Fruit fly (Drosophila melanogaster) whole organism, embryonic: ENCODE results near the gene sinu.

Source experiments
- Atf6 ChIP-seq: fragments of 200-800 bp; sonication (Bioruptor generic); IDR thresholded peaks from 2 replicates; pipeline ENCODE4 v1.3.6; 2022; ENCODE audit warnings: missing biosample characterization, missing genetic modification characterization
- B-H2 ChIP-seq: fragments of 200-800 bp; sonication (Bioruptor generic); optimal IDR thresholded peaks from 2 replicates; lab custom pipeline; 2018; ENCODE audit warnings: missing biosample characterization, mild to moderate bottlenecking, missing genetic modification characterization
- CG1024 ChIP-seq: fragments of 200-800 bp; sonication (Bioruptor generic); IDR thresholded peaks from 2 replicates; pipeline ENCODE4 v1.3.6; 2022; ENCODE audit warnings: missing biosample characterization, missing genetic modification characterization
- CG10543 ChIP-seq: fragments of 200-800 bp; sonication (Bioruptor generic); optimal IDR thresholded peaks from 3 replicates; lab custom pipeline; 2017; ENCODE audit warnings: missing biosample characterization, mild to moderate bottlenecking, missing genetic modification characterization, moderate library complexity
- CG12942 ChIP-seq: fragments of 200-800 bp; sonication (Bioruptor generic); optimal IDR thresholded peaks from 3 replicates; lab custom pipeline; 2016; ENCODE audit warnings: missing biosample characterization, missing genetic modification characterization
- CG13894 ChIP-seq: fragments of 200-800 bp; sonication (Bioruptor generic); optimal IDR thresholded peaks from 3 replicates; lab custom pipeline; 2018; ENCODE audit warnings: missing biosample characterization, mild to moderate bottlenecking, missing genetic modification characterization, moderate library complexity
- CG18011 ChIP-seq: fragments of 200-800 bp; sonication (Bioruptor generic); optimal IDR thresholded peaks from 2 replicates; lab custom pipeline; 2017; ENCODE audit warnings: missing biosample characterization, missing genetic modification characterization, mild to moderate bottlenecking, moderate library complexity, missing genotype
- CG18262 ChIP-seq: fragments of 200-800 bp; optimal IDR thresholded peaks from 3 replicates; lab custom pipeline; 2019; ENCODE audit warnings: missing biosample characterization, mild to moderate bottlenecking, missing genetic modification characterization, moderate library complexity
- CG2116 ChIP-seq: fragments of 200-800 bp; sonication (Bioruptor generic); optimal IDR thresholded peaks from 3 replicates; lab custom pipeline; 2018; ENCODE audit warnings: missing biosample characterization, mild to moderate bottlenecking, missing genetic modification characterization
- CG2202 ChIP-seq: fragments of 200-800 bp; sonication (Bioruptor generic); optimal IDR thresholded peaks from 2 replicates; lab custom pipeline; 2018; ENCODE audit warnings: missing biosample characterization, mild to moderate bottlenecking, missing genetic modification characterization
- CG30020 ChIP-seq: fragments of 200-800 bp; optimal IDR thresholded peaks from 2 replicates; lab custom pipeline; 2019; ENCODE audit warnings: missing biosample characterization, mild to moderate bottlenecking, missing genetic modification characterization, moderate library complexity
- CG31224 ChIP-seq: fragments of 200-800 bp; sonication (Bioruptor generic); IDR thresholded peaks from 2 replicates; pipeline ENCODE4 v1.3.6; 2022; ENCODE audit warnings: missing biosample characterization, missing genetic modification characterization
- CG4424 ChIP-seq: fragments of 200-800 bp; sonication (Bioruptor generic); optimal IDR thresholded peaks from 3 replicates; lab custom pipeline; 2016; ENCODE audit warnings: missing biosample characterization, missing genetic modification characterization
- CG4820 ChIP-seq: fragments of 200-800 bp; sonication (Bioruptor generic); optimal IDR thresholded peaks from 3 replicates; lab custom pipeline; 2016; ENCODE audit warnings: missing biosample characterization, missing genetic modification characterization
- CG5245 ChIP-seq: fragments of 200-800 bp; sonication (Bioruptor generic); optimal IDR thresholded peaks from 3 replicates; lab custom pipeline; 2016; ENCODE audit warnings: missing biosample characterization, missing genetic modification characterization
- CG6175 ChIP-seq: fragments of 200-800 bp; sonication (Bioruptor generic); IDR thresholded peaks from 3 replicates; pipeline ENCODE4 v1.3.6; 2022; ENCODE audit warnings: missing biosample characterization, missing genetic modification characterization
- CG7987 ChIP-seq: fragments of 200-800 bp; sonication (Bioruptor generic); optimal IDR thresholded peaks from 2 replicates; lab custom pipeline; 2018; ENCODE audit warnings: missing biosample characterization, mild to moderate bottlenecking, missing genetic modification characterization, moderate library complexity
- CG9609 ChIP-seq: fragments of 200-800 bp; sonication (Bioruptor generic); optimal IDR thresholded peaks from 3 replicates; lab custom pipeline; 2016; ENCODE audit warnings: missing biosample characterization, missing genetic modification characterization
- D19A ChIP-seq: fragments of 200-800 bp; optimal IDR thresholded peaks from 3 replicates; lab custom pipeline; 2019; ENCODE audit warnings: missing biosample characterization, mild to moderate bottlenecking, missing genetic modification characterization, moderate library complexity
- Deaf1 ChIP-seq: fragments of 200-800 bp; optimal IDR thresholded peaks from 3 replicates; lab custom pipeline; 2019; ENCODE audit warnings: missing biosample characterization, mild to moderate bottlenecking, missing genetic modification characterization, moderate library complexity
- HLH4C ChIP-seq: fragments of 200-800 bp; sonication (Bioruptor generic); IDR thresholded peaks from 3 replicates; pipeline ENCODE4 v1.3.6; 2022; ENCODE audit warnings: missing biosample characterization, missing genetic modification characterization; ENCODE audit not compliant: partially characterized antibody
- HmgD ChIP-seq: fragments of 200-800 bp; sonication (Bioruptor generic); optimal IDR thresholded peaks from 3 replicates; lab custom pipeline; 2016; ENCODE audit warnings: missing biosample characterization, missing genetic modification characterization
- HmgZ ChIP-seq: fragments of 200-800 bp; sonication (Bioruptor generic); optimal IDR thresholded peaks from 2 replicates; lab custom pipeline; 2018; ENCODE audit warnings: missing biosample characterization, mild to moderate bottlenecking, missing genetic modification characterization
- Hr39 ChIP-seq: fragments of >200 bp; optimal IDR thresholded peaks from 2 replicates; lab custom pipeline; 2017
- Hr51 ChIP-seq, 2 experiments: fragments of 200-800 bp; sonication (Bioruptor generic); optimal IDR thresholded peaks; 2 replicates in 1 of 2; 3 replicates in 1 of 2; lab custom pipeline; 2016 to 2018; ENCODE audit warnings: missing biosample characterization in 2 of 2, missing genetic modification characterization in 2 of 2, mild to moderate bottlenecking in 1 of 2, moderate library complexity in 1 of 2
- NC2α ChIP-seq: fragments of 200-800 bp; sonication (Bioruptor generic); optimal IDR thresholded peaks from 2 replicates; lab custom pipeline; 2016; ENCODE audit warnings: missing biosample characterization, missing genetic modification characterization
- Oaz ChIP-seq: fragments of 200-800 bp; sonication (Bioruptor generic); IDR thresholded peaks from 2 replicates; pipeline ENCODE4 v1.3.6; 2022; ENCODE audit warnings: missing biosample characterization, missing genetic modification characterization
- Oli ChIP-seq: fragments of 200-800 bp; sonication (Bioruptor generic); optimal IDR thresholded peaks from 2 replicates; lab custom pipeline; 2018; ENCODE audit warnings: missing biosample characterization, mild to moderate bottlenecking, missing genetic modification characterization, moderate library complexity
- Ravus ChIP-seq: fragments of 200-800 bp; sonication (Bioruptor generic); IDR thresholded peaks from 2 replicates; pipeline ENCODE4 v1.3.6; 2022; ENCODE audit warnings: missing biosample characterization, missing genetic modification characterization
- Six4 ChIP-seq: fragments of 200-800 bp; sonication (Bioruptor generic); optimal IDR thresholded peaks from 2 replicates; lab custom pipeline; 2016; ENCODE audit warnings: missing biosample characterization, missing genetic modification characterization
- Sox100B ChIP-seq: fragments of 200-800 bp; sonication (Bioruptor generic); optimal IDR thresholded peaks from 3 replicates; lab custom pipeline; 2018; ENCODE audit warnings: missing biosample characterization, mild to moderate bottlenecking, missing genetic modification characterization
- Spps ChIP-seq: fragments of 200-800 bp; sonication (Bioruptor generic); optimal IDR thresholded peaks from 2 replicates; lab custom pipeline; 2018; ENCODE audit warnings: missing biosample characterization, mild to moderate bottlenecking, missing genetic modification characterization
- Usf ChIP-seq: fragments of 200-800 bp; sonication (Bioruptor generic); optimal IDR thresholded peaks from 2 replicates; lab custom pipeline; 2017; ENCODE audit warnings: missing genotype, missing biosample characterization, missing genetic modification characterization
- YL-1 ChIP-seq: fragments of 200-800 bp; sonication (Bioruptor generic); optimal IDR thresholded peaks from 3 replicates; lab custom pipeline; 2017; ENCODE audit warnings: missing biosample characterization, mild to moderate bottlenecking, missing genetic modification characterization
- bigmax ChIP-seq: fragments of 200-800 bp; sonication (Bioruptor generic); optimal IDR thresholded peaks from 2 replicates; lab custom pipeline; 2018; ENCODE audit warnings: missing biosample characterization, mild to moderate bottlenecking, missing genetic modification characterization
- br ChIP-seq: fragments of >200 bp; optimal IDR thresholded peaks from 2 replicates; lab custom pipeline; 2017
- chinmo ChIP-seq: fragments of 200-800 bp; sonication (Bioruptor generic); IDR thresholded peaks from 4 replicates; pipeline ENCODE4 v1.3.6; 2022; ENCODE audit warnings: missing biosample characterization, missing genetic modification characterization; ENCODE audit not compliant: partially characterized antibody
- danr ChIP-seq: fragments of 200-800 bp; sonication (Bioruptor generic); IDR thresholded peaks from 2 replicates; pipeline ENCODE4 v1.3.6; 2022; ENCODE audit warnings: missing biosample characterization, missing genetic modification characterization
- dpn ChIP-seq, 2 experiments: fragments of 200-800 bp; sonication (Bioruptor generic); optimal IDR thresholded peaks; 3 replicates each; lab custom pipeline; 2016; ENCODE audit warnings: missing biosample characterization in 2 of 2, missing genetic modification characterization in 2 of 2
- eve ChIP-seq, 2 experiments: fragments of >200 bp; optimal IDR thresholded peaks; 2 replicates each; lab custom pipeline; 2017; ENCODE audit warnings: missing biosample characterization in 2 of 2, missing genetic modification characterization in 2 of 2
- ewg ChIP-seq: fragments of 200-800 bp; sonication (Bioruptor generic); optimal IDR thresholded peaks from 3 replicates; lab custom pipeline; 2017; ENCODE audit warnings: mild to moderate bottlenecking, missing biosample characterization, missing genetic modification reagents, missing genetic modification characterization
- fd102C ChIP-seq: fragments of 200-800 bp; sonication (Bioruptor generic); optimal IDR thresholded peaks from 2 replicates; lab custom pipeline; 2018; ENCODE audit warnings: missing biosample characterization, mild to moderate bottlenecking, missing genetic modification characterization, moderate library complexity
- gcm ChIP-seq: fragments of 200-800 bp; sonication (Bioruptor generic); optimal IDR thresholded peaks from 2 replicates; lab custom pipeline; 2019; ENCODE audit warnings: missing biosample characterization, mild to moderate bottlenecking, missing genetic modification characterization, moderate library complexity
- gem ChIP-seq: fragments of 200-800 bp; sonication (Bioruptor generic); optimal IDR thresholded peaks from 2 replicates; lab custom pipeline; 2019; ENCODE audit warnings: missing biosample characterization, mild to moderate bottlenecking, missing genetic modification characterization, moderate library complexity
- her ChIP-seq: fragments of 200-800 bp; sonication (Bioruptor generic); optimal IDR thresholded peaks from 2 replicates; lab custom pipeline; 2016; ENCODE audit warnings: missing biosample characterization, missing genetic modification characterization
- ind ChIP-seq: fragments of 200-800 bp; sonication (Bioruptor generic); optimal IDR thresholded peaks from 3 replicates; lab custom pipeline; 2016; ENCODE audit warnings: missing biosample characterization, missing genetic modification characterization
- inv ChIP-seq: fragments of 200-800 bp; sonication (Bioruptor generic); IDR thresholded peaks from 2 replicates; pipeline ENCODE4 v1.3.6; 2022; ENCODE audit warnings: missing biosample characterization, missing genetic modification characterization; ENCODE audit not compliant: partially characterized antibody
- seq ChIP-seq: fragments of 200-800 bp; sonication (Bioruptor generic); IDR thresholded peaks from 2 replicates; pipeline ENCODE4 v1.3.6; 2022; ENCODE audit warnings: missing biosample characterization, missing genetic modification characterization
- slbo ChIP-seq: fragments of 200-800 bp; sonication (Bioruptor generic); IDR thresholded peaks from 2 replicates; pipeline ENCODE4 v1.3.6; 2022; ENCODE audit warnings: missing biosample characterization, missing genetic modification characterization
- slou ChIP-seq: fragments of 200-800 bp; sonication (Bioruptor generic); optimal IDR thresholded peaks from 3 replicates; lab custom pipeline; 2016; ENCODE audit warnings: missing biosample characterization, missing genetic modification characterization
- sob ChIP-seq: fragments of 200-800 bp; sonication (Bioruptor generic); IDR thresholded peaks from 2 replicates; pipeline ENCODE4 v1.3.6; 2022; ENCODE audit warnings: missing biosample characterization, missing genetic modification characterization
- sr ChIP-seq: fragments of 200-800 bp; sonication (Bioruptor generic); IDR thresholded peaks from 3 replicates; pipeline ENCODE4 v1.3.6; 2022; ENCODE audit warnings: missing biosample characterization, missing genetic modification characterization
- tgo ChIP-seq: fragments of 200-800 bp; sonication (Bioruptor generic); IDR thresholded peaks from 3 replicates; pipeline ENCODE4 v1.3.6; 2022; ENCODE audit warnings: missing biosample characterization, missing genetic modification characterization

The sinu gene

dm6 chr3L:5569724-5570123 lies 8.3 kb upstream of the sinu start (continued):
- TF ChIP-seq gem (tag; lab: Kevin White, UChicago) (no peak), Spps (no peak), CG6175 (0 out of 3 replicates have a peak, but pooled peaks have one; percentile 10), Oli (no peak), YL-1 (GFP tag; lab: Kevin White, UChicago) (no peak), slbo (0 out of 2 replicates have a peak, but pooled peaks have one; percentile 8), Sox100B (GFP tag; lab: Kevin White, UChicago) (no peak), CG18262 (tag; lab: Kevin White, UChicago) (no peak), B-H2 (GFP tag; lab: Kevin White, UChicago) (peak; percentile 31), CG13894 (tag; lab: Kevin White, UChicago) (peak; percentile 38), CG5245 (GFP tag; lab: Kevin White, UChicago) (no peak), Deaf1 (tag; lab: Kevin White, UChicago) (peak; percentile 63), NC2α (no peak), sob (GFP tag; lab: Robert Waterston, UW) (no peak), fd102C (GFP tag; lab: Kevin White, UChicago) (no peak), Ravus (no peak), slou (GFP tag; lab: Kevin White, UChicago) (no peak), CG4820 (GFP tag; lab: Kevin White, UChicago) (no peak), eve (GFP tag; optimal IDR thresholded peaks at IDR 0.05; lab: Kevin White, UChicago) (no peak), danr (GFP tag; lab: Robert Waterston, UW) (no peak), CG9609 (GFP tag; lab: Kevin White, UChicago) (no peak), Hr39 (no peak), CG4424 (no peak), HLH4C (GFP tag; lab: Robert Waterston, UW) (no peak), HmgD (GFP tag; lab: Kevin White, UChicago) (no peak), CG12942 (GFP tag; lab: Kevin White, UChicago) (no peak), br (no peak), her (GFP tag; lab: Kevin White, UChicago) (no peak), Six4 (GFP tag; lab: Kevin White, UChicago) (no peak), Atf6 (GFP tag; lab: Robert Waterston, UW) (no peak), seq (GFP tag; lab: Robert Waterston, UW) (no peak), CG2202 (no peak), CG7987 (no peak), inv (GFP tag; lab: Robert Waterston, UW) (no peak), CG18011 (no peak), tgo (GFP tag; lab: Robert Waterston, UW) (no peak), CG2116 (GFP tag; lab: Kevin White, UChicago) (no peak), Hr51 (GFP tag; optimal IDR thresholded peaks at IDR 0.05; lab: Kevin White, UChicago) (no peak), bigmax (GFP tag; lab: Kevin White, UChicago) (no peak), gcm (no peak), CG30020 (tag; lab: Kevin White, UChicago) (no peak), dpn (GFP tag; optimal IDR thresholded peaks at IDR 0.05; lab: Kevin White, UChicago) (no peak), chinmo (GFP tag; lab: Robert Waterston, UW) (0 out of 4 replicates have a peak, but pooled peaks have one; percentile 59), Usf (no peak), ewg (no peak), D19A (tag; lab: Kevin White, UChicago) (no peak), Oaz (GFP tag; lab: Robert Waterston, UW) (no peak), HmgZ (tag; lab: Kevin White, UChicago) (no peak), CG31224 (GFP tag; lab: Robert Waterston, UW) (no peak), ind (GFP tag; lab: Kevin White, UChicago) (no peak), CG10543 (GFP tag; lab: Kevin White, UChicago) (peak; percentile 45), sr (GFP tag; lab: Robert Waterston, UW) (no peak), CG1024 (GFP tag; lab: Robert Waterston, UW) (no peak)
